Fruit fly (Drosophila melanogaster) whole organism, embryonic: ENCODE measurements around the gene Fdh.
A peak's percentile ranks its signal among the peaks of the same experiment; 100 is the strongest.

ENCODE experiments used
- Atf3 ChIP-seq: fragments of 200-800 bp; sonication (Bioruptor generic); optimal IDR thresholded peaks from 3 replicates; lab custom pipeline; 2016; ENCODE audit warnings: missing biosample characterization, missing genetic modification characterization
- B-H1 ChIP-seq: fragments of 200-800 bp; sonication (Bioruptor generic); IDR thresholded peaks from 3 replicates; pipeline ENCODE4 v1.3.6; 2022; ENCODE audit warnings: missing biosample characterization, missing genetic modification characterization
- BEAF-32 ChIP-seq: fragments of 200-800 bp; sonication (Bioruptor generic); optimal IDR thresholded peaks from 3 replicates; lab custom pipeline; 2017; ENCODE audit warnings: missing biosample characterization, missing genetic modification characterization, mild to moderate bottlenecking, moderate library complexity, missing genetic modification reagents
- CG10366 ChIP-seq: fragments of 200-800 bp; sonication (Bioruptor generic); IDR thresholded peaks from 2 replicates; pipeline ENCODE4 v1.3.6; 2022; ENCODE audit warnings: missing biosample characterization, missing genetic modification characterization
- CG10654 ChIP-seq: fragments of 200-800 bp; sonication (Bioruptor generic); optimal IDR thresholded peaks from 2 replicates; lab custom pipeline; 2016; ENCODE audit warnings: missing biosample characterization, missing genetic modification characterization
- CG1233 ChIP-seq: fragments of 200-800 bp; sonication (Bioruptor generic); optimal IDR thresholded peaks from 4 replicates; lab custom pipeline; 2018; ENCODE audit warnings: missing biosample characterization, mild to moderate bottlenecking, missing genetic modification characterization
- CG12391 ChIP-seq: fragments of 200-800 bp; sonication (Bioruptor generic); optimal IDR thresholded peaks from 3 replicates; lab custom pipeline; 2018; ENCODE audit warnings: missing biosample characterization, mild to moderate bottlenecking, missing genetic modification characterization, moderate library complexity
- CG12659 ChIP-seq: fragments of 200-800 bp; sonication (Bioruptor generic); optimal IDR thresholded peaks from 3 replicates; lab custom pipeline; 2017; ENCODE audit warnings: mild to moderate bottlenecking, missing biosample characterization, missing genetic modification reagents, missing genetic modification characterization
- CG12769 ChIP-seq: fragments of 200-800 bp; sonication (Bioruptor generic); optimal IDR thresholded peaks from 2 replicates; lab custom pipeline; 2019; ENCODE audit warnings: missing biosample characterization, mild to moderate bottlenecking, missing genetic modification characterization, moderate library complexity
- CG14710 ChIP-seq: fragments of 200-800 bp; sonication (Bioruptor generic); optimal IDR thresholded peaks from 3 replicates; lab custom pipeline; 2019; ENCODE audit warnings: missing biosample characterization, mild to moderate bottlenecking, missing genetic modification characterization, moderate library complexity
- CG14860 ChIP-seq: fragments of 200-800 bp; sonication (Bioruptor generic); IDR thresholded peaks from 3 replicates; pipeline ENCODE4 v1.3.6; 2022; ENCODE audit warnings: missing biosample characterization, missing genetic modification characterization; ENCODE audit not compliant: partially characterized antibody
- CG1529 ChIP-seq: fragments of 200-800 bp; sonication (Bioruptor generic); optimal IDR thresholded peaks from 3 replicates; lab custom pipeline; 2018; ENCODE audit warnings: missing biosample characterization, missing genetic modification characterization
- CG1603 ChIP-seq: fragments of 200-800 bp; sonication (Bioruptor generic); optimal IDR thresholded peaks from 2 replicates; lab custom pipeline; 2019; ENCODE audit warnings: missing biosample characterization, mild to moderate bottlenecking, missing genetic modification characterization, moderate library complexity
- CG18476 ChIP-seq: fragments of 200-800 bp; sonication (Bioruptor generic); optimal IDR thresholded peaks from 2 replicates; lab custom pipeline; 2016; ENCODE audit warnings: missing biosample characterization, mild to moderate bottlenecking, missing genetic modification characterization
- CG18619 ChIP-seq: fragments of 200-800 bp; sonication (Bioruptor generic); optimal IDR thresholded peaks from 3 replicates; lab custom pipeline; 2017; ENCODE audit warnings: missing biosample characterization, mild to moderate bottlenecking, missing genetic modification characterization
- CG3065 ChIP-seq: fragments of 200-800 bp; sonication (Bioruptor generic); optimal IDR thresholded peaks from 2 replicates; lab custom pipeline; 2016; ENCODE audit warnings: missing biosample characterization, missing genetic modification characterization
- CG33557 ChIP-seq: fragments of 200-800 bp; sonication (Bioruptor generic); optimal IDR thresholded peaks from 2 replicates; lab custom pipeline; 2019; ENCODE audit warnings: missing biosample characterization, mild to moderate bottlenecking, missing genetic modification characterization, moderate library complexity
- CG34376 ChIP-seq: fragments of 200-800 bp; sonication (Bioruptor generic); optimal IDR thresholded peaks from 2 replicates; lab custom pipeline; 2018; ENCODE audit warnings: missing biosample characterization, mild to moderate bottlenecking, missing genetic modification characterization
- CG4707 ChIP-seq: fragments of 200-800 bp; sonication (Bioruptor generic); optimal IDR thresholded peaks from 2 replicates; lab custom pipeline; 2018; ENCODE audit warnings: missing biosample characterization, mild to moderate bottlenecking, missing genetic modification characterization, moderate library complexity
- CG6765 ChIP-seq: fragments of 200-800 bp; sonication (Bioruptor generic); optimal IDR thresholded peaks from 3 replicates; lab custom pipeline; 2017; ENCODE audit warnings: missing biosample characterization, mild to moderate bottlenecking, missing genetic modification characterization
- CG7357 ChIP-seq: fragments of 200-800 bp; sonication (Bioruptor generic); IDR thresholded peaks from 3 replicates; pipeline ENCODE4 v1.3.6; 2022; ENCODE audit warnings: missing biosample characterization, missing genetic modification characterization
- CG7963 ChIP-seq: fragments of 200-800 bp; sonication (Bioruptor generic); IDR thresholded peaks from 3 replicates; pipeline ENCODE4 v1.3.6; 2022; ENCODE audit warnings: missing biosample characterization, missing genetic modification characterization; ENCODE audit not compliant: partially characterized antibody
- CG8281 ChIP-seq: fragments of 200-800 bp; sonication (Bioruptor generic); optimal IDR thresholded peaks from 2 replicates; lab custom pipeline; 2018; ENCODE audit warnings: missing biosample characterization, mild to moderate bottlenecking, missing genetic modification characterization, moderate library complexity
- CG8388 ChIP-seq: fragments of 200-800 bp; sonication (Bioruptor generic); optimal IDR thresholded peaks from 2 replicates; lab custom pipeline; 2019; ENCODE audit warnings: missing biosample characterization, mild to moderate bottlenecking, missing genetic modification characterization, moderate library complexity
- CG8765 ChIP-seq: fragments of 200-800 bp; sonication (Bioruptor generic); IDR thresholded peaks from 2 replicates; pipeline ENCODE4 v1.3.6; 2022; ENCODE audit warnings: missing biosample characterization, missing genetic modification characterization
- CG8944 ChIP-seq: fragments of 200-800 bp; sonication (Bioruptor generic); optimal IDR thresholded peaks from 3 replicates; lab custom pipeline; 2016; ENCODE audit warnings: missing biosample characterization, missing genetic modification characterization
- Camta ChIP-seq: fragments of 200-800 bp; sonication (Bioruptor generic); optimal IDR thresholded peaks from 2 replicates; lab custom pipeline; 2016; ENCODE audit warnings: missing biosample characterization, missing genetic modification characterization
- D19A ChIP-seq: fragments of 200-800 bp; optimal IDR thresholded peaks from 3 replicates; lab custom pipeline; 2019; ENCODE audit warnings: missing biosample characterization, mild to moderate bottlenecking, missing genetic modification characterization, moderate library complexity
- Dek ChIP-seq: fragments of 200-800 bp; sonication (Bioruptor generic); optimal IDR thresholded peaks from 3 replicates; lab custom pipeline; 2019; ENCODE audit warnings: missing biosample characterization, mild to moderate bottlenecking, missing genetic modification characterization, moderate library complexity
- Hand ChIP-seq: fragments of 200-800 bp; sonication (Bioruptor generic); optimal IDR thresholded peaks from 2 replicates; lab custom pipeline; 2017; ENCODE audit warnings: mild to moderate bottlenecking, missing biosample characterization, missing genetic modification reagents, missing genetic modification characterization
- Hmr ChIP-seq: fragments of 200-800 bp; sonication (Bioruptor generic); optimal IDR thresholded peaks from 3 replicates; lab custom pipeline; 2017; ENCODE audit warnings: mild to moderate bottlenecking, missing biosample characterization, missing genetic modification reagents, missing genetic modification characterization
- Optix ChIP-seq: fragments of 200-800 bp; sonication (Bioruptor generic); IDR thresholded peaks from 3 replicates; pipeline ENCODE4 v1.3.6; 2022; ENCODE audit warnings: missing biosample characterization, missing genetic modification characterization
- YL-1 ChIP-seq: fragments of 200-800 bp; sonication (Bioruptor generic); optimal IDR thresholded peaks from 3 replicates; lab custom pipeline; 2017; ENCODE audit warnings: missing biosample characterization, mild to moderate bottlenecking, missing genetic modification characterization
- bbx ChIP-seq: fragments of 200-800 bp; sonication (Bioruptor generic); IDR thresholded peaks from 2 replicates; pipeline ENCODE4 v1.3.6; 2022; ENCODE audit warnings: missing biosample characterization, missing genetic modification characterization; ENCODE audit not compliant: partially characterized antibody
- btn ChIP-seq: fragments of 200-800 bp; sonication (Bioruptor generic); optimal IDR thresholded peaks from 2 replicates; lab custom pipeline; 2016; ENCODE audit warnings: missing biosample characterization, missing genetic modification characterization
- cas ChIP-seq: fragments of 200-800 bp; sonication (Bioruptor generic); IDR thresholded peaks from 2 replicates; pipeline ENCODE4 v1.3.6; 2022; ENCODE audit warnings: missing biosample characterization, missing genetic modification characterization
- ci ChIP-seq: fragments of 200-800 bp; sonication (Bioruptor generic); IDR thresholded peaks from 3 replicates; pipeline ENCODE4 v1.3.6; 2022; ENCODE audit warnings: missing biosample characterization, missing genetic modification characterization
- eve ChIP-seq, 2 experiments: fragments of >200 bp; optimal IDR thresholded peaks; 2 replicates each; lab custom pipeline; 2017; ENCODE audit warnings: missing biosample characterization in 2 of 2, missing genetic modification characterization in 2 of 2
- fd64A ChIP-seq: fragments of 200-800 bp; sonication (Bioruptor generic); optimal IDR thresholded peaks from 3 replicates; lab custom pipeline; 2018; ENCODE audit warnings: missing biosample characterization, mild to moderate bottlenecking, missing genetic modification characterization
- insv ChIP-seq, 2 experiments: fragments of 200-800 bp; sonication (Bioruptor generic); optimal IDR thresholded peaks; 3 replicates each; lab custom pipeline; 2016 to 2018; ENCODE audit warnings: missing biosample characterization in 2 of 2, missing genetic modification characterization in 2 of 2
- kay ChIP-seq: fragments of 200-800 bp; sonication (Bioruptor generic); optimal IDR thresholded peaks from 2 replicates; lab custom pipeline; 2016; ENCODE audit warnings: missing biosample characterization, missing genetic modification characterization
- lbe ChIP-seq: fragments of 200-800 bp; sonication (Bioruptor generic); optimal IDR thresholded peaks from 2 replicates; lab custom pipeline; 2016; ENCODE audit warnings: missing biosample characterization, mild to moderate bottlenecking, missing genetic modification characterization
- nerfin-1 ChIP-seq: fragments of 200-800 bp; sonication (Bioruptor generic); optimal IDR thresholded peaks from 3 replicates; lab custom pipeline; 2019; ENCODE audit warnings: missing biosample characterization, mild to moderate bottlenecking, missing genetic modification characterization, moderate library complexity
- otp ChIP-seq: fragments of 200-800 bp; sonication (Bioruptor generic); IDR thresholded peaks from 3 replicates; pipeline ENCODE4, ENCODE4 v1.3.6; 2022; ENCODE audit warnings: missing biosample characterization, missing genetic modification characterization
- pho ChIP-seq: fragments of 200-800 bp; sonication (Bioruptor generic); optimal IDR thresholded peaks from 2 replicates; lab custom pipeline; 2016; ENCODE audit warnings: missing biosample characterization, missing genetic modification characterization
- sens ChIP-seq: fragments of 200-800 bp; sonication (Bioruptor generic); peaks from one replicate; lab custom pipeline; 2016; ENCODE audit warnings: missing biosample characterization, missing genetic modification characterization
- sens-2 ChIP-seq: fragments of 200-800 bp; sonication (Bioruptor generic); IDR thresholded peaks from 2 replicates; pipeline ENCODE4 v1.3.6; 2022; ENCODE audit warnings: missing biosample characterization, missing genetic modification characterization
- so ChIP-seq: fragments of 200-800 bp; sonication (Bioruptor generic); IDR thresholded peaks from 3 replicates; pipeline ENCODE4 v1.3.6; 2022; ENCODE audit warnings: missing biosample characterization, missing genetic modification characterization
- ssp ChIP-seq: fragments of 200-800 bp; sonication (Bioruptor generic); IDR thresholded peaks from 2 replicates; pipeline ENCODE4 v1.3.6; 2022; ENCODE audit warnings: missing biosample characterization, missing genetic modification characterization
- stc ChIP-seq: fragments of 200-800 bp; sonication (Bioruptor generic); IDR thresholded peaks from 2 replicates; pipeline ENCODE4 v1.3.6; 2022; ENCODE audit warnings: missing biosample characterization, missing genetic modification characterization

The Fdh gene

dm6 chr3R:10884031-10884677 is 12.0 kb upstream of the Fdh start (continued):
- TF ChIP-seq CG12659 (GFP tag; lab: Kevin White, UChicago) (peak; percentile 65), Optix (GFP tag; lab: Robert Waterston, UW) (peak; percentile 60; the same call in 1 of the 3 replicates), Camta (GFP tag; lab: Kevin White, UChicago) (no peak), bbx (GFP tag; lab: Robert Waterston, UW) (no peak), sens (GFP tag; lab: Kevin White, UChicago) (peak; percentile 78), nerfin-1 (tag; lab: Kevin White, UChicago) (peak; percentile 54), CG8765 (GFP tag; lab: Robert Waterston, UW) (no peak), CG10654 (peak; percentile 31), pho (GFP tag; lab: Kevin White, UChicago) (no peak), otp (peak; percentile 52; the same call in 1 of the 3 replicates), CG34376 (GFP tag; lab: Kevin White, UChicago) (no peak), eve (GFP tag; optimal IDR thresholded peaks at IDR 0.05; lab: Kevin White, UChicago) (no peak), CG12391 (peak; percentile 60), D19A (peak; percentile 82), fd64A (GFP tag; lab: Kevin White, UChicago) (no peak), so (GFP tag; lab: Robert Waterston, UW) (peak; percentile 60; the same call in 1 of the 3 replicates), CG10366 (GFP tag; lab: Robert Waterston, UW) (peak; percentile 67), Hmr (GFP tag; lab: Kevin White, UChicago) (peak; percentile 77), ci (GFP tag; lab: Robert Waterston, UW) (peak; percentile 84; the same call in 2 of the 3 replicates), B-H1 (GFP tag; lab: Robert Waterston, UW) (peak; percentile 78), CG18476 (GFP tag; lab: Kevin White, UChicago) (peak; percentile 16), CG7357 (GFP tag; lab: Robert Waterston, UW) (peak; percentile 61), Atf3 (GFP tag; lab: Kevin White, UChicago) (no peak), CG1529 (GFP tag; lab: Kevin White, UChicago) (no peak), CG8281 (tag; lab: Kevin White, UChicago) (peak; percentile 54), lbe (GFP tag; lab: Kevin White, UChicago) (no peak), CG7963 (GFP tag; lab: Robert Waterston, UW) (no peak), CG18619 (GFP tag; lab: Kevin White, UChicago) (peak; percentile 49), kay (GFP tag; lab: Kevin White, UChicago) (no peak), CG14860 (GFP tag; lab: Robert Waterston, UW) (no peak), btn (GFP tag; lab: Kevin White, UChicago) (no peak), CG1233 (peak; percentile 69), CG12769 (peak; percentile 64), Dek (tag; lab: Kevin White, UChicago) (peak; percentile 84), CG14710 (peak; percentile 15), CG8388 (GFP tag; lab: Kevin White, UChicago) (peak; percentile 34), CG8944 (GFP tag; lab: Kevin White, UChicago) (no peak), sens-2 (GFP tag; lab: Robert Waterston, UW) (peak; percentile 59; the same call in 1 of the 2 replicates), CG6765 (GFP tag; lab: Kevin White, UChicago) (peak; percentile 19), YL-1 (no peak), cas (GFP tag; lab: Robert Waterston, UW) (peak; percentile 65), stc (peak; percentile 84), CG3065 (GFP tag; lab: Kevin White, UChicago) (no peak), CG4707 (GFP tag; lab: Kevin White, UChicago) (no peak), insv (GFP tag; optimal IDR thresholded peaks at IDR 0.05; lab: Kevin White, UChicago) (no peak), ssp (GFP tag; lab: Robert Waterston, UW) (peak; percentile 44), Hand (GFP tag; lab: Kevin White, UChicago) (peak; percentile 16), BEAF-32 (GFP tag; lab: Kevin White, UChicago) (no peak), CG1603 (tag; lab: Kevin White, UChicago) (peak; percentile 58), CG33557 (no peak)
